Fruit fly (Drosophila melanogaster) whole organism, embryonic: ENCODE measurements around the gene UQCR-6.4L.

Experiments
- CG10565 ChIP-seq: fragments of 200-800 bp; sonication (Bioruptor generic); optimal IDR thresholded peaks from 3 replicates; lab custom pipeline; 2016; ENCODE audit warnings: missing biosample characterization, mild to moderate bottlenecking, missing genetic modification characterization
- CG11504 ChIP-seq: fragments of 200-800 bp; sonication (Bioruptor generic); optimal IDR thresholded peaks from 3 replicates; lab custom pipeline; 2019; ENCODE audit warnings: missing biosample characterization, mild to moderate bottlenecking, missing genetic modification characterization, moderate library complexity
- CG13894 ChIP-seq: fragments of 200-800 bp; sonication (Bioruptor generic); optimal IDR thresholded peaks from 3 replicates; lab custom pipeline; 2018; ENCODE audit warnings: missing biosample characterization, mild to moderate bottlenecking, missing genetic modification characterization, moderate library complexity
- CG2129 ChIP-seq: fragments of 200-800 bp; sonication (Bioruptor generic); IDR thresholded peaks from 2 replicates; pipeline ENCODE4 v1.3.6; 2022; ENCODE audit warnings: missing biosample characterization, missing genetic modification characterization; ENCODE audit not compliant: partially characterized antibody
- CG3065 ChIP-seq: fragments of 200-800 bp; sonication (Bioruptor generic); optimal IDR thresholded peaks from 2 replicates; lab custom pipeline; 2016; ENCODE audit warnings: missing biosample characterization, missing genetic modification characterization
- CG31224 ChIP-seq: fragments of 200-800 bp; sonication (Bioruptor generic); IDR thresholded peaks from 2 replicates; pipeline ENCODE4 v1.3.6; 2022; ENCODE audit warnings: missing biosample characterization, missing genetic modification characterization
- CG32767 ChIP-seq: fragments of 200-800 bp; sonication (Bioruptor generic); IDR thresholded peaks from 2 replicates; pipeline ENCODE4 v1.3.6; 2022; ENCODE audit warnings: missing biosample characterization, missing genetic modification characterization
- CG4424 ChIP-seq: fragments of 200-800 bp; sonication (Bioruptor generic); optimal IDR thresholded peaks from 3 replicates; lab custom pipeline; 2016; ENCODE audit warnings: missing biosample characterization, missing genetic modification characterization
- CG7839 ChIP-seq: fragments of 200-800 bp; sonication (Bioruptor generic); optimal IDR thresholded peaks from 3 replicates; lab custom pipeline; 2018; ENCODE audit warnings: missing biosample characterization, mild to moderate bottlenecking, missing genetic modification characterization, moderate library complexity
- Deaf1 ChIP-seq: fragments of 200-800 bp; optimal IDR thresholded peaks from 3 replicates; lab custom pipeline; 2019; ENCODE audit warnings: missing biosample characterization, mild to moderate bottlenecking, missing genetic modification characterization, moderate library complexity
- Jarid2 ChIP-seq: fragments of 200-800 bp; sonication (Bioruptor generic); optimal IDR thresholded peaks from 3 replicates; lab custom pipeline; 2017; ENCODE audit warnings: mild to moderate bottlenecking, missing biosample characterization, missing genetic modification reagents, missing genetic modification characterization
- Med ChIP-seq: fragments of 200-800 bp; sonication (Bioruptor generic); peaks from one replicate; lab custom pipeline; 2016; ENCODE audit warnings: missing biosample characterization, missing genetic modification characterization, mild to moderate bottlenecking, inconsistent platforms, moderate library complexity
- Mes4 ChIP-seq: fragments of 200-800 bp; sonication (Bioruptor generic); optimal IDR thresholded peaks from 2 replicates; lab custom pipeline; 2016; ENCODE audit warnings: missing biosample characterization, missing genetic modification characterization
- Myb ChIP-seq: fragments of 200-800 bp; sonication (Bioruptor generic); optimal IDR thresholded peaks from 2 replicates; lab custom pipeline; 2016; ENCODE audit warnings: missing biosample characterization, missing genetic modification characterization
- NC2β ChIP-seq: fragments of 200-800 bp; sonication (Bioruptor generic); optimal IDR thresholded peaks from 2 replicates; lab custom pipeline; 2016; ENCODE audit warnings: missing biosample characterization, missing genetic modification characterization
- Oaz ChIP-seq: fragments of 200-800 bp; sonication (Bioruptor generic); IDR thresholded peaks from 2 replicates; pipeline ENCODE4 v1.3.6; 2022; ENCODE audit warnings: missing biosample characterization, missing genetic modification characterization
- Ptx1 ChIP-seq: fragments of 200-800 bp; sonication (Bioruptor generic); IDR thresholded peaks from 2 replicates; pipeline ENCODE4 v1.3.6; 2022; ENCODE audit warnings: missing biosample characterization, missing genetic modification characterization
- Stat92E ChIP-seq, 3 experiments: fragments of >200 bp in 2 of 3; fragments of 200-800 bp in 1 of 3; sonication (Bioruptor generic) in 1 of 3; optimal IDR thresholded peaks; 2 replicates each; lab custom pipeline; 2017 to 2019; ENCODE audit warnings: missing biosample characterization in 3 of 3, missing genetic modification characterization in 3 of 3, mild to moderate bottlenecking in 1 of 3, moderate library complexity in 1 of 3
- Taf1 ChIP-seq: fragments of 200-800 bp; sonication (Bioruptor generic); IDR thresholded peaks from 2 replicates; pipeline ENCODE4 v1.3.6; 2022; ENCODE audit warnings: missing biosample characterization, missing genetic modification characterization
- Usf ChIP-seq: fragments of 200-800 bp; sonication (Bioruptor generic); optimal IDR thresholded peaks from 2 replicates; lab custom pipeline; 2017; ENCODE audit warnings: missing genotype, missing biosample characterization, missing genetic modification characterization
- Xbp1 ChIP-seq: fragments of 200-800 bp; sonication (Bioruptor generic); optimal IDR thresholded peaks from 3 replicates; lab custom pipeline; 2016; ENCODE audit warnings: missing biosample characterization, mild to moderate bottlenecking, missing genetic modification characterization
- YL-1 ChIP-seq: fragments of 200-800 bp; sonication (Bioruptor generic); optimal IDR thresholded peaks from 3 replicates; lab custom pipeline; 2017; ENCODE audit warnings: missing biosample characterization, mild to moderate bottlenecking, missing genetic modification characterization
- ab ChIP-seq: fragments of 200-800 bp; sonication (Bioruptor generic); optimal IDR thresholded peaks from 2 replicates; lab custom pipeline; 2016; ENCODE audit warnings: missing biosample characterization, missing genetic modification characterization
- ac ChIP-seq: fragments of 200-800 bp; sonication (Bioruptor generic); optimal IDR thresholded peaks from 3 replicates; lab custom pipeline; 2017; ENCODE audit warnings: missing biosample characterization, mild to moderate bottlenecking, missing genetic modification characterization
- ara ChIP-seq: fragments of 200-800 bp; sonication (Bioruptor generic); IDR thresholded peaks from 2 replicates; pipeline ENCODE4 v1.3.6; 2022; ENCODE audit warnings: missing biosample characterization, missing genetic modification characterization
- ase ChIP-seq: fragments of 200-800 bp; sonication (Bioruptor generic); IDR thresholded peaks from 3 replicates; pipeline ENCODE4 v1.3.6; 2022; ENCODE audit warnings: missing biosample characterization, missing genetic modification characterization
- cg ChIP-seq: fragments of 200-800 bp; sonication (Bioruptor generic); optimal IDR thresholded peaks from 3 replicates; lab custom pipeline; 2019; ENCODE audit warnings: missing biosample characterization, mild to moderate bottlenecking, missing genetic modification characterization, moderate library complexity
- chinmo ChIP-seq: fragments of 200-800 bp; sonication (Bioruptor generic); IDR thresholded peaks from 4 replicates; pipeline ENCODE4 v1.3.6; 2022; ENCODE audit warnings: missing biosample characterization, missing genetic modification characterization; ENCODE audit not compliant: partially characterized antibody
- crol ChIP-seq: fragments of 200-800 bp; sonication (Bioruptor generic); IDR thresholded peaks from 2 replicates; pipeline ENCODE4 v1.3.6; 2022; ENCODE audit warnings: missing biosample characterization, missing genetic modification characterization
- cwo ChIP-seq: fragments of 200-800 bp; sonication (Bioruptor generic); optimal IDR thresholded peaks from 3 replicates; lab custom pipeline; 2017; ENCODE audit warnings: missing biosample characterization, missing genetic modification characterization, mild to moderate bottlenecking, moderate library complexity, missing genetic modification reagents
- dm ChIP-seq: fragments of 200-800 bp; sonication (Bioruptor generic); optimal IDR thresholded peaks from 3 replicates; lab custom pipeline; 2016; ENCODE audit warnings: missing biosample characterization, missing genetic modification characterization
- exex ChIP-seq: fragments of 200-800 bp; sonication (Bioruptor generic); optimal IDR thresholded peaks from 4 replicates; lab custom pipeline; 2018; ENCODE audit warnings: missing biosample characterization, mild to moderate bottlenecking, missing genetic modification characterization, moderate library complexity
- fru ChIP-seq: fragments of >200 bp; optimal IDR thresholded peaks from 2 replicates; lab custom pipeline; 2017
- gfzf ChIP-seq: fragments of 200-800 bp; sonication (Bioruptor generic); optimal IDR thresholded peaks from 2 replicates; lab custom pipeline; 2016; ENCODE audit warnings: missing biosample characterization, mild to moderate bottlenecking, missing genetic modification characterization, moderate library complexity
- grn ChIP-seq: fragments of 200-800 bp; sonication (Bioruptor generic); optimal IDR thresholded peaks from 3 replicates; lab custom pipeline; 2017; ENCODE audit warnings: missing biosample characterization, missing genetic modification characterization
- jigr1 ChIP-seq: fragments of 200-800 bp; sonication (Bioruptor generic); IDR thresholded peaks from 3 replicates; pipeline ENCODE4 v1.3.6; 2022; ENCODE audit warnings: missing biosample characterization, missing genetic modification characterization
- ken ChIP-seq: fragments of 200-800 bp; sonication (Bioruptor generic); IDR thresholded peaks from 3 replicates; pipeline ENCODE4 v1.3.6; 2022; ENCODE audit warnings: missing biosample characterization, missing genetic modification characterization
- klu ChIP-seq: fragments of 200-800 bp; sonication (Bioruptor generic); IDR thresholded peaks from 2 replicates; pipeline ENCODE4 v1.3.6; 2022; ENCODE audit warnings: missing biosample characterization, missing genetic modification characterization
- lmd ChIP-seq: fragments of 200-800 bp; sonication (Bioruptor generic); IDR thresholded peaks from 2 replicates; pipeline ENCODE4 v1.3.6; 2022; ENCODE audit warnings: missing biosample characterization, missing genetic modification characterization
- mld ChIP-seq: fragments of 200-800 bp; sonication (Bioruptor generic); IDR thresholded peaks from 3 replicates; pipeline ENCODE4 v1.3.6; 2022; ENCODE audit warnings: missing biosample characterization, missing genetic modification characterization; ENCODE audit not compliant: partially characterized antibody
- nmo ChIP-seq: fragments of 200-800 bp; sonication (Bioruptor generic); optimal IDR thresholded peaks from 2 replicates; lab custom pipeline; 2018; ENCODE audit warnings: missing biosample characterization, mild to moderate bottlenecking, missing genetic modification characterization, moderate library complexity
- odd ChIP-seq: fragments of 200-800 bp; sonication (Bioruptor generic); optimal IDR thresholded peaks from 2 replicates; lab custom pipeline; 2017; ENCODE audit warnings: missing biosample characterization, mild to moderate bottlenecking, missing genetic modification characterization
- pita ChIP-seq: fragments of 200-800 bp; sonication (Bioruptor generic); optimal IDR thresholded peaks from 2 replicates; lab custom pipeline; 2017; ENCODE audit warnings: missing biosample characterization, mild to moderate bottlenecking, missing genetic modification characterization
- pum ChIP-seq: fragments of 200-800 bp; sonication (Bioruptor generic); optimal IDR thresholded peaks from 2 replicates; lab custom pipeline; 2016; ENCODE audit warnings: missing biosample characterization, missing genetic modification characterization
- ro ChIP-seq: fragments of 200-800 bp; sonication (Bioruptor generic); IDR thresholded peaks from 2 replicates; pipeline ENCODE4 v1.3.6; 2022; ENCODE audit warnings: missing biosample characterization, missing genetic modification characterization
- scrt ChIP-seq: fragments of 200-800 bp; sonication (Bioruptor generic); optimal IDR thresholded peaks from 2 replicates; lab custom pipeline; 2018; ENCODE audit warnings: missing biosample characterization, mild to moderate bottlenecking, missing genetic modification characterization, moderate library complexity
- sens ChIP-seq: fragments of 200-800 bp; sonication (Bioruptor generic); peaks from one replicate; lab custom pipeline; 2016; ENCODE audit warnings: missing biosample characterization, missing genetic modification characterization
- sr ChIP-seq: fragments of 200-800 bp; sonication (Bioruptor generic); IDR thresholded peaks from 3 replicates; pipeline ENCODE4 v1.3.6; 2022; ENCODE audit warnings: missing biosample characterization, missing genetic modification characterization
- sug ChIP-seq: fragments of 200-800 bp; optimal IDR thresholded peaks from 2 replicates; lab custom pipeline; 2019; ENCODE audit warnings: missing biosample characterization, mild to moderate bottlenecking, missing genetic modification characterization, moderate library complexity
- tio ChIP-seq: fragments of 200-800 bp; sonication (Bioruptor generic); optimal IDR thresholded peaks from 2 replicates; lab custom pipeline; 2017; ENCODE audit warnings: missing biosample characterization, missing genetic modification characterization, inconsistent platforms
- trem ChIP-seq: fragments of 200-800 bp; optimal IDR thresholded peaks from 3 replicates; lab custom pipeline; 2019; ENCODE audit warnings: missing biosample characterization, mild to moderate bottlenecking, missing genetic modification characterization, moderate library complexity
- trh ChIP-seq: fragments of 200-800 bp; sonication (Bioruptor generic); optimal IDR thresholded peaks from 2 replicates; lab custom pipeline; 2016; ENCODE audit warnings: missing biosample characterization, missing genetic modification characterization

UQCR-6.4L gene

DNA sequence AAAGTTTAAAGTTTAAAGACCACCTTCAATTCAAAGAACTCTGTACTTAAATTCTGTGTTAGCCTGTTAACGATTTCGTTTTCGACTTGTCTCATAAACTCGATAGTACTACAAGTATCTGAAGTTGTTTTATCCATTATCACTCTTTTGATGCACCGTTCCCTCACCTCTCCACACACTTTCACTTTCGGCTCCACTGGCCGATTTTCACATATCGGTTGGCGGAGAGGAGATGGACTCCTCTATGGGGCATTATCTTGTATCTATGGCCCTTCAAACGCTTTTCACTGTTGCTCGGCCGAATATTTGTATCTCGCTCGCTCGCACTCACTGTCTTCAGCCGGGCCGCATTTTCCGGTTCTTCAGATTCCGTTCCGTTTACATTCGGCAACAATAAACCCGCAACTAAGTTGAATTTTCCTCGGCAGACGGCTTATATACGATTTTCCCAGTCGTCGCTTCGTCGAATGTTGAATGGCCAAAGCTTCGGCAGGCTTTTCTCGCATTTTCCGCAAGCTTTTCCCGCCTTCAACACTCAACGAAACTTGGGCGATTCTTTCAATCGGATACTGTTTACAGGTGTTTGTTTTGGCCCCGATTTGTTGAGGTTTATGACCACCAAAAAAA, 23.4 kb upstream of the UQCR-6.4L start, which contains the start of gene CG43373:
Gene CG43373, minus strand, starts transcription at position 373 of the 627 bp plus-strand sequence.
- TF ChIP-seq Deaf1 (tag; lab: Kevin White, UChicago) (peak; percentile 63), klu (GFP tag; lab: Robert Waterston, UW) (no peak), sug (tag; lab: Kevin White, UChicago) (no peak), Taf1 (no peak), Myb (GFP tag; lab: Kevin White, UChicago) (no peak), ara (GFP tag; lab: Robert Waterston, UW) (no peak), CG32767 (GFP tag; lab: Robert Waterston, UW) (no peak), CG31224 (no peak), trem (no peak), ab (GFP tag; lab: Kevin White, UChicago) (no peak), ase (no peak), pita (GFP tag; lab: Kevin White, UChicago) (no peak), nmo (GFP tag; lab: Kevin White, UChicago) (no peak), Jarid2 (GFP tag; lab: Kevin White, UChicago) (peak; percentile 71), Ptx1 (GFP tag; lab: Robert Waterston, UW) (no peak), CG13894 (peak; percentile 54), Xbp1 (GFP tag; lab: Kevin White, UChicago) (no peak), crol (0 out of 2 replicates have a peak, but pooled peaks have one; percentile 20), cwo (GFP tag; lab: Kevin White, UChicago) (no peak), CG10565 (GFP tag; lab: Kevin White, UChicago) (no peak), exex (tag; lab: Kevin White, UChicago) (no peak), odd (GFP tag; lab: Kevin White, UChicago) (peak; percentile 28), dm (GFP tag; lab: Kevin White, UChicago) (no peak), fru (lab: Kevin White, UChicago) (no peak), Oaz (GFP tag; lab: Robert Waterston, UW) (no peak), ro (GFP tag; lab: Robert Waterston, UW) (no peak), sens (GFP tag; lab: Kevin White, UChicago) (peak; percentile 41), ken (no peak), CG11504 (peak; percentile 19), mld (GFP tag; lab: Robert Waterston, UW) (no peak), grn (GFP tag; lab: Kevin White, UChicago) (no peak), jigr1 (GFP tag; lab: Robert Waterston, UW) (no peak), lmd (GFP tag; lab: Robert Waterston, UW) (no peak), scrt (GFP tag; lab: Kevin White, UChicago) (peak; percentile 70), CG4424 (GFP tag; lab: Kevin White, UChicago) (no peak), ac (GFP tag; lab: Kevin White, UChicago) (no peak), pum (no peak), Mes4 (GFP tag; lab: Kevin White, UChicago) (no peak), CG3065 (GFP tag; lab: Kevin White, UChicago) (no peak), chinmo (GFP tag; lab: Robert Waterston, UW) (no peak), trh (GFP tag; lab: Kevin White, UChicago) (no peak), CG7839 (tag; lab: Kevin White, UChicago) (no peak), Stat92E (GFP tag; optimal IDR thresholded peaks at IDR 0.05; lab: Kevin White, UChicago) (no peak), YL-1 (GFP tag; lab: Kevin White, UChicago) (no peak), CG2129 (GFP tag; lab: Robert Waterston, UW) (no peak), NC2β (GFP tag; lab: Kevin White, UChicago) (no peak), gfzf (GFP tag; lab: Kevin White, UChicago) (no peak), Usf (GFP tag; lab: Kevin White, UChicago) (no peak), Med (GFP tag; lab: Kevin White, UChicago) (no peak), tio (no peak), cg (no peak), sr (no peak)
